Worm (Caenorhabditis elegans) whole organism, L4/young adult: ENCODE data around the gene M03F8.1.

ENCODE experiments used
- W03F9.2 ChIP-seq: fragments of 150-350 bp; optimal IDR thresholded peaks from 2 replicates; lab custom pipeline; 2014; ENCODE audit warnings: missing biosample characterization, missing genetic modification characterization
- dao-5 ChIP-seq: sonication (generic microtip); optimal IDR thresholded peaks from 2 replicates; lab custom pipeline; 2016; ENCODE audit warnings: missing genotype, missing genetic modification characterization, moderate library complexity, missing compliant biosample characterization
- him-1 ChIP-seq: sonication (generic microtip); optimal IDR thresholded peaks from 2 replicates; lab custom pipeline; 2016; ENCODE audit warnings: missing genotype, missing genetic modification reagents, missing genetic modification characterization, missing compliant biosample characterization

ce11 chrV:5912426-5912825 lies 38.8 kb upstream of the M03F8.1 start, which contains the start of gene C04E6.13:
- TF ChIP-seq W03F9.2 (tag; lab: Kevin White, UChicago): no peak
- no peak for TF ChIP-seq him-1
- no peak for TF ChIP-seq dao-5 (tag; lab: Kevin White, UChicago)
